Worm (Caenorhabditis elegans) whole organism, mixed stage, embryonic: Measurements from ENCODE around the gene ugt-58.

ENCODE experiments used
- blmp-1 ChIP-seq: fragments of 150-350 bp; optimal IDR thresholded peaks from 2 replicates; lab custom pipeline; 2014; ENCODE audit warnings: missing biosample characterization, missing genetic modification characterization
- ceh-43 ChIP-seq: fragments of 200-800 bp; sonication (Bioruptor generic); optimal IDR thresholded peaks from 2 replicates; lab custom pipeline; 2018; ENCODE audit warnings: mild to moderate bottlenecking, missing genetic modification characterization, moderate library complexity, missing compliant biosample characterization
- ces-1 ChIP-seq: fragments of 150-350 bp; optimal IDR thresholded peaks from 2 replicates; lab custom pipeline; 2014; ENCODE audit warnings: missing biosample characterization, missing genetic modification reagents, missing genetic modification characterization
- elt-3 ChIP-seq: fragments of 150-350 bp; optimal IDR thresholded peaks from 2 replicates; lab custom pipeline; 2014; ENCODE audit warnings: missing biosample characterization, missing genetic modification characterization
- mab-5 ChIP-seq: fragments of 150-350 bp; optimal IDR thresholded peaks from 2 replicates; lab custom pipeline; 2014; ENCODE audit warnings: missing biosample characterization, missing genetic modification characterization
- nhr-12 ChIP-seq: fragments of 150-350 bp; optimal IDR thresholded peaks from 2 replicates; lab custom pipeline; 2014; ENCODE audit warnings: missing biosample characterization, missing genetic modification characterization
- nhr-28 ChIP-seq: fragments of 150-350 bp; optimal IDR thresholded peaks from 2 replicates; lab custom pipeline; 2014; ENCODE audit warnings: missing biosample characterization, missing genetic modification characterization
- nhr-76 ChIP-seq: sonication (generic microtip); optimal IDR thresholded peaks from 2 replicates; lab custom pipeline; 2017; ENCODE audit warnings: missing biosample characterization, missing genetic modification characterization
- pha-4 ChIP-seq: fragments of 150-350 bp; optimal IDR thresholded peaks from 2 replicates; lab custom pipeline; 2018; ENCODE audit warnings: missing biosample characterization, missing genetic modification reagents, missing genetic modification characterization
- snpc-4 ChIP-seq: fragments of 150-350 bp; optimal IDR thresholded peaks from 2 replicates; lab custom pipeline; 2014; ENCODE audit warnings: missing biosample characterization, missing genetic modification characterization
- sptf-1 ChIP-seq: sonication (generic microtip); optimal IDR thresholded peaks from 2 replicates; lab custom pipeline; 2017; ENCODE audit warnings: mild to moderate bottlenecking, missing genetic modification characterization, moderate library complexity, missing compliant biosample characterization
- unc-120 ChIP-seq: sonication (generic microtip); optimal IDR thresholded peaks from 2 replicates; lab custom pipeline; 2017; ENCODE audit warnings: missing genetic modification characterization, missing compliant biosample characterization; ENCODE audit not compliant: poor library complexity, severe bottlenecking
- unc-62 ChIP-seq: fragments of 150-350 bp; optimal IDR thresholded peaks from 2 replicates; lab custom pipeline; 2014; ENCODE audit warnings: missing biosample characterization, missing genetic modification reagents, missing genetic modification characterization
- ztf-11 ChIP-seq: fragments of 150-350 bp; optimal IDR thresholded peaks from 2 replicates; lab custom pipeline; 2014; ENCODE audit warnings: missing biosample characterization, missing genetic modification characterization

DNA sequence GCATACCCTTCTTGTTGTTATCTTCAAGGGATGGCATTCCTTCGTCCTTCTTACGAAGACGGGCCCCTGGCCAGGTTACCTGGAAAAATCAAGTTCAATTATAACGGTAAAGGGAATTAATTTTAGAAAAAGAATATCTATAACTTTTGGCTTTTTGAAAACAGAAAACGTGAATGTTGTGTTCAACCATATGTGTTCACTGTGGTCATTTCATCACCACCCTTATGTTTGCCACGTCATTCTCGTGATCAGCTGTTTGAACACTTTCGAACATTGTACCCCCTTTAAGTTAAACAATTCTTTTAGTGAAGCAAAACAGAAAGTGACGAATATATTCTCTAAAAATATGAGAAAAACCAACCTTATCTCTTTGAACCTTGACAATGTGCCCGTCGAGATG, 32.2 kb upstream of the ugt-58 start:
- no peak for TF ChIP-seq nhr-76 (tag; lab: Kevin White, UChicago)
- no peak for TF ChIP-seq ces-1
- TF ChIP-seq sptf-1 (tag; lab: Kevin White, UChicago) = no peak
- TF ChIP-seq ceh-43 = no peak
- no peak for TF ChIP-seq mab-5
- TF ChIP-seq elt-3 = no peak
- TF ChIP-seq nhr-12 (tag; lab: Kevin White, UChicago) = no peak
- no peak for TF ChIP-seq pha-4 (tag; lab: Kevin White, UChicago)
- no peak for TF ChIP-seq ztf-11 (tag; lab: Kevin White, UChicago)
- TF ChIP-seq unc-120 (tag; lab: Kevin White, UChicago) = no peak
- TF ChIP-seq nhr-28 = no peak
- TF ChIP-seq unc-62 (GFP tag; lab: Kevin White, UChicago) = no peak
- no peak for TF ChIP-seq blmp-1 (tag; lab: Kevin White, UChicago)
- TF ChIP-seq snpc-4 = no peak
